Worm (Caenorhabditis elegans) whole organism, mixed stage, embryonic: ENCODE measurements around the gene rab-18.

Experiments
- blmp-1 ChIP-seq: fragments of 150-350 bp; optimal IDR thresholded peaks from 2 replicates; lab custom pipeline; 2014; ENCODE audit warnings: missing biosample characterization, missing genetic modification characterization
- lin-13 ChIP-seq: fragments of 150-350 bp; optimal IDR thresholded peaks from 2 replicates; lab custom pipeline; 2014; ENCODE audit warnings: missing biosample characterization, missing genetic modification characterization
- lsy-2 ChIP-seq: fragments of 150-350 bp; optimal IDR thresholded peaks from 2 replicates; lab custom pipeline; 2014; ENCODE audit warnings: missing biosample characterization, missing genetic modification characterization
- mab-5 ChIP-seq: fragments of 150-350 bp; optimal IDR thresholded peaks from 2 replicates; lab custom pipeline; 2014; ENCODE audit warnings: missing biosample characterization, missing genetic modification characterization
- nhr-28 ChIP-seq: fragments of 150-350 bp; optimal IDR thresholded peaks from 2 replicates; lab custom pipeline; 2014; ENCODE audit warnings: missing biosample characterization, missing genetic modification characterization
- pha-4 ChIP-seq: fragments of 150-350 bp; optimal IDR thresholded peaks from 2 replicates; lab custom pipeline; 2018; ENCODE audit warnings: missing biosample characterization, missing genetic modification reagents, missing genetic modification characterization
- sem-2 ChIP-seq: fragments of 200-800 bp; sonication (Bioruptor generic); optimal IDR thresholded peaks from 2 replicates; lab custom pipeline; 2018; ENCODE audit warnings: mild to moderate bottlenecking, missing genetic modification characterization, missing compliant biosample characterization
- snpc-4 ChIP-seq: fragments of 150-350 bp; optimal IDR thresholded peaks from 2 replicates; lab custom pipeline; 2014; ENCODE audit warnings: missing biosample characterization, missing genetic modification characterization
- unc-39 ChIP-seq: fragments of 150-350 bp; optimal IDR thresholded peaks from 2 replicates; lab custom pipeline; 2014; ENCODE audit warnings: missing biosample characterization, missing genetic modification characterization
- unc-62 ChIP-seq: fragments of 150-350 bp; optimal IDR thresholded peaks from 2 replicates; lab custom pipeline; 2014; ENCODE audit warnings: missing biosample characterization, missing genetic modification reagents, missing genetic modification characterization
- zip-8 ChIP-seq: fragments of 150-350 bp; optimal IDR thresholded peaks from 2 replicates; lab custom pipeline; 2014; ENCODE audit warnings: missing biosample characterization, missing genetic modification characterization
- ztf-11 ChIP-seq: fragments of 150-350 bp; optimal IDR thresholded peaks from 2 replicates; lab custom pipeline; 2014; ENCODE audit warnings: missing biosample characterization, missing genetic modification characterization

DNA sequence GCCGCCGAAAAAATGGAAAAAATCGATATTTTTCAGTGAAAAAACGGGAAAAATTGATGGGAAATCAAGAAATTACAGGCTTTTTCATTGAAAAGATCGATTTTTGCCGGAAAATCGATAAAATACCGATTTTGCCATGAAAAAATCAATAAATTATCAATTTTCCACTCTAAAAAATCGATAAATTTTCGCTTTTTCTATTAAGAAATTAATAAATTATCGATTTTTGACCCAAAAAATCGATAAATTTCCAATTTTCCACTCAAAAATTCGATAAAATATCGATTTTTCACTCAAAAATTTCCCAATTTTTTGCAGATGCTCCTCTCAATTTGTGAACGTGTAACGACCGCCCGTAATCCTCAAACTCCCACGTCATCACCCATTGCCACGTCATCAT lies 13.8 kb upstream of the rab-18 start:
- TF ChIP-seq ztf-11, result no peak
- TF ChIP-seq unc-39, result no peak
- no peak for TF ChIP-seq unc-62
- TF ChIP-seq zip-8 (tag; lab: Kevin White, UChicago), result no peak
- no peak for TF ChIP-seq pha-4 (tag; lab: Kevin White, UChicago)
- TF ChIP-seq mab-5 (tag; lab: Kevin White, UChicago), result no peak
- TF ChIP-seq snpc-4, result no peak
- no peak for TF ChIP-seq lin-13
- TF ChIP-seq blmp-1 (tag; lab: Kevin White, UChicago), result no peak
- no peak for TF ChIP-seq sem-2 (GFP tag; lab: Kevin White, UChicago)
- no peak for TF ChIP-seq nhr-28
- TF ChIP-seq lsy-2 (tag; lab: Kevin White, UChicago), result no peak
